Fruit fly (Drosophila melanogaster) whole organism, embryonic: Measurements from ENCODE around the gene FIG4.

Source experiments
- Adf1 ChIP-seq: fragments of 200-800 bp; sonication (Bioruptor generic); IDR thresholded peaks from 2 replicates; pipeline ENCODE4 v1.3.6; 2022; ENCODE audit warnings: missing biosample characterization, missing genetic modification characterization
- Bteb2 ChIP-seq: fragments of 200-800 bp; sonication (Bioruptor generic); optimal IDR thresholded peaks from 2 replicates; lab custom pipeline; 2016; ENCODE audit warnings: missing biosample characterization, missing genetic modification characterization
- CG10654 ChIP-seq: fragments of 200-800 bp; sonication (Bioruptor generic); optimal IDR thresholded peaks from 2 replicates; lab custom pipeline; 2016; ENCODE audit warnings: missing biosample characterization, missing genetic modification characterization
- CG11695 ChIP-seq: fragments of 200-800 bp; sonication (Bioruptor generic); IDR thresholded peaks from 3 replicates; pipeline ENCODE4 v1.3.6; 2022; ENCODE audit warnings: missing biosample characterization, missing genetic modification characterization
- CG11696 ChIP-seq: fragments of 200-800 bp; sonication (Bioruptor generic); IDR thresholded peaks from 2 replicates; pipeline ENCODE4 v1.3.6; 2022; ENCODE audit warnings: missing biosample characterization, missing genetic modification characterization
- CG12659 ChIP-seq: fragments of 200-800 bp; sonication (Bioruptor generic); optimal IDR thresholded peaks from 3 replicates; lab custom pipeline; 2017; ENCODE audit warnings: mild to moderate bottlenecking, missing biosample characterization, missing genetic modification reagents, missing genetic modification characterization
- CG15479 ChIP-seq: fragments of 200-800 bp; sonication (Bioruptor generic); optimal IDR thresholded peaks from 3 replicates; lab custom pipeline; 2019; ENCODE audit warnings: missing biosample characterization, mild to moderate bottlenecking, missing genetic modification characterization, moderate library complexity
- CG16815 ChIP-seq: fragments of 200-800 bp; sonication (Bioruptor generic); optimal IDR thresholded peaks from 3 replicates; lab custom pipeline; 2017; ENCODE audit warnings: missing biosample characterization, mild to moderate bottlenecking, missing genetic modification characterization
- CG17829 ChIP-seq: fragments of 200-800 bp; optimal IDR thresholded peaks from 2 replicates; lab custom pipeline; 2019; ENCODE audit warnings: missing biosample characterization, mild to moderate bottlenecking, missing genetic modification characterization, moderate library complexity
- CG18476 ChIP-seq: fragments of 200-800 bp; sonication (Bioruptor generic); optimal IDR thresholded peaks from 2 replicates; lab custom pipeline; 2016; ENCODE audit warnings: missing biosample characterization, mild to moderate bottlenecking, missing genetic modification characterization
- CG2678 ChIP-seq: fragments of 200-800 bp; sonication (Bioruptor generic); optimal IDR thresholded peaks from 3 replicates; lab custom pipeline; 2019; ENCODE audit warnings: missing biosample characterization, mild to moderate bottlenecking, missing genetic modification characterization, moderate library complexity
- CG31224 ChIP-seq: fragments of 200-800 bp; sonication (Bioruptor generic); IDR thresholded peaks from 2 replicates; pipeline ENCODE4 v1.3.6; 2022; ENCODE audit warnings: missing biosample characterization, missing genetic modification characterization
- CG31365 ChIP-seq: fragments of 200-800 bp; sonication (Bioruptor generic); optimal IDR thresholded peaks from 2 replicates; lab custom pipeline; 2018; ENCODE audit warnings: missing biosample characterization, mild to moderate bottlenecking, missing genetic modification characterization
- CG3407 ChIP-seq: fragments of 200-800 bp; sonication (Bioruptor generic); optimal IDR thresholded peaks from 2 replicates; lab custom pipeline; 2018; ENCODE audit warnings: missing biosample characterization, mild to moderate bottlenecking, missing genetic modification characterization
- CG3847 ChIP-seq: fragments of 200-800 bp; sonication (Bioruptor generic); IDR thresholded peaks from 2 replicates; pipeline ENCODE4 v1.3.6; 2022; ENCODE audit warnings: missing biosample characterization, missing genetic modification characterization
- CG7839 ChIP-seq: fragments of 200-800 bp; sonication (Bioruptor generic); optimal IDR thresholded peaks from 3 replicates; lab custom pipeline; 2018; ENCODE audit warnings: missing biosample characterization, mild to moderate bottlenecking, missing genetic modification characterization, moderate library complexity
- Dad ChIP-seq: fragments of 200-800 bp; sonication (Bioruptor generic); optimal IDR thresholded peaks from 3 replicates; lab custom pipeline; 2016; ENCODE audit warnings: missing biosample characterization, missing genetic modification characterization
- Deaf1 ChIP-seq: fragments of 200-800 bp; optimal IDR thresholded peaks from 3 replicates; lab custom pipeline; 2019; ENCODE audit warnings: missing biosample characterization, mild to moderate bottlenecking, missing genetic modification characterization, moderate library complexity
- Dp ChIP-seq: fragments of 200-800 bp; sonication (Bioruptor generic); optimal IDR thresholded peaks from 2 replicates; lab custom pipeline; 2018; ENCODE audit warnings: missing biosample characterization, mild to moderate bottlenecking, missing genetic modification characterization, moderate library complexity
- Dref ChIP-seq: fragments of 200-800 bp; sonication (Bioruptor generic); IDR thresholded peaks from 2 replicates; pipeline ENCODE4 v1.3.6; 2022; ENCODE audit warnings: missing biosample characterization, missing genetic modification characterization
- Elba2 ChIP-seq: fragments of 200-800 bp; sonication (Bioruptor generic); optimal IDR thresholded peaks from 3 replicates; lab custom pipeline; 2016; ENCODE audit warnings: missing biosample characterization, missing genetic modification characterization
- Ets65A ChIP-seq: fragments of 200-800 bp; sonication (Bioruptor generic); peaks from one replicate; lab custom pipeline; 2016; ENCODE audit warnings: missing biosample characterization, missing genetic modification characterization
- MTF-1 ChIP-seq: fragments of 200-800 bp; sonication (Bioruptor generic); optimal IDR thresholded peaks from 2 replicates; lab custom pipeline; 2018; ENCODE audit warnings: missing biosample characterization, mild to moderate bottlenecking, missing genetic modification characterization, borderline replicate concordance
- Max ChIP-seq: fragments of 200-800 bp; sonication (Bioruptor generic); optimal IDR thresholded peaks from 2 replicates; lab custom pipeline; 2016; ENCODE audit warnings: missing biosample characterization, mild to moderate bottlenecking, missing genetic modification characterization
- Nf-YA ChIP-seq: fragments of 200-800 bp; sonication (Bioruptor generic); IDR thresholded peaks from 2 replicates; pipeline ENCODE4 v1.3.6; 2022; ENCODE audit warnings: missing biosample characterization, missing genetic modification characterization
- Oaz ChIP-seq: fragments of 200-800 bp; sonication (Bioruptor generic); IDR thresholded peaks from 2 replicates; pipeline ENCODE4 v1.3.6; 2022; ENCODE audit warnings: missing biosample characterization, missing genetic modification characterization
- Rfx ChIP-seq: fragments of 200-800 bp; sonication (Bioruptor generic); IDR thresholded peaks from 2 replicates; pipeline ENCODE4 v1.3.6; 2022; ENCODE audit warnings: missing biosample characterization, missing genetic modification characterization
- Side ChIP-seq: fragments of 200-800 bp; sonication (Bioruptor generic); optimal IDR thresholded peaks from 2 replicates; lab custom pipeline; 2016; ENCODE audit warnings: missing biosample characterization, missing genetic modification characterization
- Sry-β ChIP-seq: fragments of 200-800 bp; sonication (Bioruptor generic); optimal IDR thresholded peaks from 2 replicates; lab custom pipeline; 2018; ENCODE audit warnings: missing biosample characterization, mild to moderate bottlenecking, missing genetic modification characterization, moderate library complexity
- Ssrp ChIP-seq: fragments of 200-800 bp; sonication (Bioruptor generic); optimal IDR thresholded peaks from 2 replicates; lab custom pipeline; 2018; ENCODE audit warnings: missing biosample characterization, mild to moderate bottlenecking, missing genetic modification characterization, moderate library complexity
- Tbp ChIP-seq: fragments of >200 bp; optimal IDR thresholded peaks from 2 replicates; lab custom pipeline; 2018; ENCODE audit warnings: missing biosample characterization, missing genetic modification characterization
- amos ChIP-seq: fragments of 200-800 bp; sonication (Bioruptor generic); IDR thresholded peaks from 2 replicates; pipeline ENCODE4 v1.3.6; 2022; ENCODE audit warnings: missing biosample characterization, missing genetic modification characterization; ENCODE audit not compliant: partially characterized antibody
- ap ChIP-seq: fragments of 200-800 bp; sonication (Bioruptor generic); IDR thresholded peaks from 2 replicates; pipeline ENCODE4 v1.3.6; 2022; ENCODE audit warnings: missing biosample characterization, missing genetic modification characterization
- ash1 ChIP-seq: fragments of 200-800 bp; sonication (Bioruptor generic); optimal IDR thresholded peaks from 2 replicates; lab custom pipeline; 2018; ENCODE audit warnings: missing biosample characterization, mild to moderate bottlenecking, missing genetic modification characterization
- chif ChIP-seq, 2 experiments: fragments of 200-800 bp; sonication (Bioruptor generic); optimal IDR thresholded peaks; 3 replicates each; lab custom pipeline; 2016; ENCODE audit warnings: missing biosample characterization in 2 of 2, missing genetic modification characterization in 2 of 2
- chn ChIP-seq: fragments of 200-800 bp; sonication (Bioruptor generic); optimal IDR thresholded peaks from 2 replicates; lab custom pipeline; 2016; ENCODE audit warnings: missing biosample characterization, missing genetic modification characterization
- croc ChIP-seq: fragments of 200-800 bp; sonication (Bioruptor generic); conservative IDR thresholded peaks from 3 replicates; pipeline ENCODE4 v1.3.6; 2022; ENCODE audit warnings: missing biosample characterization, missing genetic modification characterization
- cwo ChIP-seq: fragments of 200-800 bp; sonication (Bioruptor generic); optimal IDR thresholded peaks from 3 replicates; lab custom pipeline; 2017; ENCODE audit warnings: missing biosample characterization, missing genetic modification characterization, mild to moderate bottlenecking, moderate library complexity, missing genetic modification reagents
- danr ChIP-seq: fragments of 200-800 bp; sonication (Bioruptor generic); IDR thresholded peaks from 2 replicates; pipeline ENCODE4 v1.3.6; 2022; ENCODE audit warnings: missing biosample characterization, missing genetic modification characterization
- ems ChIP-seq: fragments of 200-800 bp; sonication (Bioruptor generic); optimal IDR thresholded peaks from 3 replicates; lab custom pipeline; 2016; ENCODE audit warnings: missing biosample characterization, missing genetic modification characterization
- ewg ChIP-seq: fragments of 200-800 bp; sonication (Bioruptor generic); optimal IDR thresholded peaks from 3 replicates; lab custom pipeline; 2017; ENCODE audit warnings: mild to moderate bottlenecking, missing biosample characterization, missing genetic modification reagents, missing genetic modification characterization
- fu2 ChIP-seq: fragments of 200-800 bp; sonication (Bioruptor generic); optimal IDR thresholded peaks from 2 replicates; lab custom pipeline; 2016; ENCODE audit warnings: missing biosample characterization, missing genetic modification characterization
- gce ChIP-seq: fragments of 200-800 bp; sonication (Bioruptor generic); IDR thresholded peaks from 3 replicates; pipeline ENCODE4 v1.3.6; 2022; ENCODE audit warnings: missing biosample characterization, missing genetic modification characterization
- hb ChIP-seq: fragments of 200-800 bp; sonication (Bioruptor generic); IDR thresholded peaks from 3 replicates; pipeline ENCODE4 v1.3.6; 2022; ENCODE audit warnings: missing biosample characterization, missing genetic modification characterization; ENCODE audit not compliant: partially characterized antibody
- knrl ChIP-seq: fragments of 200-800 bp; sonication (Bioruptor generic); IDR thresholded peaks from 3 replicates; pipeline ENCODE4 v1.3.6; 2022; ENCODE audit warnings: missing biosample characterization, missing genetic modification characterization; ENCODE audit not compliant: partially characterized antibody
- mld ChIP-seq: fragments of 200-800 bp; sonication (Bioruptor generic); IDR thresholded peaks from 3 replicates; pipeline ENCODE4 v1.3.6; 2022; ENCODE audit warnings: missing biosample characterization, missing genetic modification characterization; ENCODE audit not compliant: partially characterized antibody
- oc ChIP-seq: fragments of 200-800 bp; sonication (Bioruptor generic); optimal IDR thresholded peaks from 2 replicates; lab custom pipeline; 2018; ENCODE audit warnings: missing biosample characterization, mild to moderate bottlenecking, missing genetic modification characterization, moderate library complexity
- onecut ChIP-seq: fragments of 200-800 bp; sonication (Bioruptor generic); IDR thresholded peaks from 2 replicates; pipeline ENCODE4 v1.3.6; 2022; ENCODE audit warnings: missing biosample characterization, missing genetic modification characterization
- pita ChIP-seq: fragments of 200-800 bp; sonication (Bioruptor generic); optimal IDR thresholded peaks from 2 replicates; lab custom pipeline; 2017; ENCODE audit warnings: missing biosample characterization, mild to moderate bottlenecking, missing genetic modification characterization
- row ChIP-seq: fragments of 200-800 bp; sonication (Bioruptor generic); IDR thresholded peaks from 3 replicates; pipeline ENCODE4 v1.3.6; 2022; ENCODE audit warnings: missing biosample characterization, missing genetic modification characterization
- sob ChIP-seq: fragments of 200-800 bp; sonication (Bioruptor generic); IDR thresholded peaks from 2 replicates; pipeline ENCODE4 v1.3.6; 2022; ENCODE audit warnings: missing biosample characterization, missing genetic modification characterization
- wek ChIP-seq: fragments of 200-800 bp; sonication (Bioruptor generic); optimal IDR thresholded peaks from 3 replicates; lab custom pipeline; 2018; ENCODE audit warnings: missing biosample characterization, mild to moderate bottlenecking, missing genetic modification characterization, moderate library complexity

FIG4 gene

DNA sequence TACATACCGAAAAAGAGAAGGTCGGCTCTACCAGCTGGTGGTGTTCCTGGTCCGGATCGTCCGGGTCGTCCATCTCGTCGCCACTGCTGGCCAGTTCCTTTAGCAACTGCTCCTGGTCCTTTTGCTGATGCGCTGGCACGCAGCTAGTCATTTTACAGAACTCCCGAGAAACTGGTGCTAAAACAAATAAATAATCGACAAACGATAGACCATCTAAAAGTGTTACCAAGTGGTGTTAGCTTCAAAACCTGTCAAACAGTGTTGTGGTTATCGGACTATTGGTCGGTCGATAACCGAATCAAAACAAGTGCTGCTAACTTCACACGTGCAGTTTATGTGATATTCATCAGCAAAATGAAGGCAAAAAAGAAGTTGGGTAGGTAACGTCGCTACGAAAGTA, 20.5 kb upstream of the FIG4 start, which contains the start of the genes morgue and Elp3 (continued):
- TF ChIP-seq CG12659 (GFP tag; lab: Kevin White, UChicago) (peak; percentile 49), CG3407 (GFP tag; lab: Kevin White, UChicago) (no peak), fu2 (GFP tag; lab: Kevin White, UChicago) (no peak), knrl (GFP tag; lab: Robert Waterston, UW) (no peak), CG18476 (no peak), CG15479 (no peak), chn (GFP tag; lab: Kevin White, UChicago) (no peak), danr (GFP tag; lab: Robert Waterston, UW) (no peak), Nf-YA (GFP tag; lab: Robert Waterston, UW) (no peak), CG11696 (GFP tag; lab: Robert Waterston, UW) (no peak), Oaz (GFP tag; lab: Robert Waterston, UW) (no peak), mld (GFP tag; lab: Robert Waterston, UW) (peak; percentile 89), Bteb2 (no peak), Max (GFP tag; lab: Kevin White, UChicago) (peak; percentile 58), CG7839 (tag; lab: Kevin White, UChicago) (no peak), Adf1 (GFP tag; lab: Robert Waterston, UW) (no peak), CG17829 (tag; lab: Kevin White, UChicago) (peak; percentile 49), CG10654 (GFP tag; lab: Kevin White, UChicago) (no peak), Ets65A (GFP tag; lab: Kevin White, UChicago) (no peak), cwo (GFP tag; lab: Kevin White, UChicago) (peak; percentile 45), CG3847 (no peak), ash1 (GFP tag; lab: Kevin White, UChicago) (no peak), CG16815 (GFP tag; lab: Kevin White, UChicago) (no peak), CG31365 (no peak), Ssrp (tag; lab: Kevin White, UChicago) (no peak), Rfx (no peak), Side (no peak), oc (tag; lab: Kevin White, UChicago) (no peak), ewg (GFP tag; lab: Kevin White, UChicago) (no peak), ap (GFP tag; lab: Robert Waterston, UW) (no peak), Sry-β (GFP tag; lab: Kevin White, UChicago) (no peak), pita (GFP tag; lab: Kevin White, UChicago) (no peak), hb (GFP tag; lab: Robert Waterston, UW) (0 out of 3 replicates have a peak, but pooled peaks have one; percentile 25), Tbp (GFP tag; lab: Kevin White, UChicago) (no peak), onecut (GFP tag; lab: Robert Waterston, UW) (peak; percentile 45), amos (GFP tag; lab: Robert Waterston, UW) (peak; percentile 68; the same call in 1 of the 2 replicates), gce (GFP tag; lab: Robert Waterston, UW) (no peak), wek (GFP tag; lab: Kevin White, UChicago) (no peak), Dad (GFP tag; lab: Kevin White, UChicago) (no peak), sob (no peak), chif (GFP tag; optimal IDR thresholded peaks at IDR 0.05; lab: Kevin White, UChicago) (no peak), row (GFP tag; lab: Robert Waterston, UW) (0 out of 3 replicates have a peak, but pooled peaks have one; percentile 14), CG11695 (GFP tag; lab: Robert Waterston, UW) (no peak), CG2678 (tag; lab: Kevin White, UChicago) (no peak), croc (GFP tag; lab: Robert Waterston, UW) (no peak), MTF-1 (GFP tag; lab: Kevin White, UChicago) (no peak), CG31224 (GFP tag; lab: Robert Waterston, UW) (no peak), Dp (GFP tag; lab: Kevin White, UChicago) (peak; percentile 33), ems (GFP tag; lab: Kevin White, UChicago) (no peak), Dref (GFP tag; lab: Robert Waterston, UW) (peak; percentile 86), Elba2 (peak; percentile 56), Deaf1 (no peak)
